Fruit fly (Drosophila melanogaster): Measurements from ENCODE around the gene CG31974.

- peak; percentile 15 for TF ChIP-seq vri (GFP tag; optimal IDR thresholded peaks at IDR 0.05)
- no peak for TF ChIP-seq cyc (GFP tag; optimal IDR thresholded peaks at IDR 0.05)
- TF ChIP-seq CG4318 (GFP tag; optimal IDR thresholded peaks at IDR 0.05) = no peak
- TF ChIP-seq Ets96B (tag; optimal IDR thresholded peaks at IDR 0.05) = peak; percentile 20
- TF ChIP-seq CG15336 (GFP tag; IDR thresholded peaks at IDR 0.05) = no peak
- TF ChIP-seq Eip93F (GFP tag; optimal IDR thresholded peaks at IDR 0.05) = no peak
- TF ChIP-seq Ets21C (GFP tag; optimal IDR thresholded peaks at IDR 0.05) = no peak
- peak in 1 of 2 experiments; percentile 0 for TF ChIP-seq ss (GFP tag; optimal IDR thresholded peaks at IDR 0.05)
- no peak for TF ChIP-seq Met (GFP tag; optimal IDR thresholded peaks at IDR 0.05)
- TF ChIP-seq Gug (GFP tag; IDR thresholded peaks at IDR 0.05) = no peak
- peak; percentile 18 for TF ChIP-seq CG10631 (GFP tag; optimal IDR thresholded peaks at IDR 0.05)
- no peak for TF ChIP-seq lz (GFP tag; optimal IDR thresholded peaks at IDR 0.05)
Measured at dm6 chr2L:134563-135382, 8.1 kb downstream of the CG31974 start.
